Fruit fly (Drosophila melanogaster): ENCODE data around the gene CG2145.

DNA sequence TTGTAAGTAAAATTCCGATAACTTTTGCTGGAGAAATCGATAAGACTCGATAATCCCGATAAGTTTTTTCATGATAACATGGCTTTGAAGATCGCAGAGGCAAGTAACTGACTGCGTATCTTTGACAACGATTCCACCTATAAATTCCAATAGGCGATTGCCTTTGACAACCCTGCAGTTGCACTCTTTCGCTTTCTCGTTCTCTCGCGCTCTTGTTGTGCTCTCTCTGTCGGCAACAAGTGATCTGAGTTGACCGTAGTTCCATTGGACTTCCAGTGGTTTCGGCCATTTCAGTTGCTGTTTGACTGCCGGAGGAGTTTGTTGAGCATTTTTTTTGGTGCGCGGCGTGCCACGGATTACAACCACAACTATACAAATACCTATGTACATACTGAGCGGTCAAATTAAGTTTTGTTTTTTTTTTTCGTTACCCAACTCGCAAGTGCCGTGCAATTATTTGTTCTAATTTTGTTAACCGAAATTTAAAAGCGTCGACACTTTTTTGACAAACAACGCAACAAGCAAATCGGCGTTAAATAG, 3.4 kb downstream of the CG2145 start, which contains the start of gene Myo10A:
- TF ChIP-seq CG8478 (optimal IDR thresholded peaks at IDR 0.05) (no peak), CTCF (optimal IDR thresholded peaks at IDR 0.05) (no peak)

All from S2 (cell line).